Fruit fly (Drosophila melanogaster): ENCODE results near the gene CG8112.

dm6 chr3R:8667568-8667967 is 45.2 kb upstream of the CG8112 start, which contains the start of gene CG8036:
- TF ChIP-seq CG8478 (optimal IDR thresholded peaks at IDR 0.05): no peak
- TF ChIP-seq CTCF (optimal IDR thresholded peaks at IDR 0.05): no peak

Measured in S2 (cell line).